Worm (Caenorhabditis elegans) whole organism, early embryonic: ENCODE measurements around the gene str-238.

Experiments
- ceh-13 ChIP-seq: fragments of 200-800 bp; sonication (Bioruptor generic); optimal IDR thresholded peaks from 2 replicates; lab custom pipeline; 2018; ENCODE audit warnings: mild to moderate bottlenecking, missing genetic modification characterization, missing compliant biosample characterization
- ceh-36 ChIP-seq: sonication (generic microtip); optimal IDR thresholded peaks from 2 replicates; lab custom pipeline; 2016; ENCODE audit warnings: missing genetic modification characterization, inconsistent platforms, missing compliant biosample characterization
- pes-1 ChIP-seq: fragments of 200-800 bp; sonication (Bioruptor generic); IDR thresholded peaks from 2 replicates; pipeline ENCODE4 v1.3.6; 2022; ENCODE audit warnings: missing genetic modification reagents, missing genetic modification characterization, missing compliant biosample characterization

DNA sequence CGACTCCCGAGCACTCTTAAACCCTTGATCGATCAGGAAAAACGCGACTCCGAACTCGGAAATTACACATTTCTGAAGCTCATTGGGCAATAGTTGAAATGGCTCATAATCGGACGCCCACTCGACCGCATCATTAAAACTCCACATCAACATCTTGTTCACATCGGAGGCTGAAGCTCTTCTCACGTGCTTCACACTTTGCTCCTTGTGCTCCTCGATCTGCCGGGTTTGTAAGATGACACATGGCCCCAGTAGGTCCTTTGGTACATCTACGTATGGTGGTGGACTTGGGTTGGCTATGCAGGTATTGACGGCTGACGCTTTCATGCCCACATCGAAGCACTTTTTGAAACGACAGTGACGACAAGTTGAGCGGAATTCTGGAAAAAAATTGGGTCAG, 38.6 kb downstream of the str-238 start:
- TF ChIP-seq ceh-13 (GFP tag; lab: Kevin White, UChicago) (no peak), ceh-36 (no peak), pes-1 (no peak)
